Worm (Caenorhabditis elegans) whole organism, late embryonic: ENCODE results near the gene let-2.

Experiments used
- C38D4.7 ChIP-seq: fragments of 200-800 bp; sonication (Bioruptor generic); optimal IDR thresholded peaks from 2 replicates; lab custom pipeline; 2018; ENCODE audit warnings: mild to moderate bottlenecking, missing genetic modification characterization, moderate library complexity, missing compliant biosample characterization
- ahr-1 ChIP-seq: sonication (generic microtip); optimal IDR thresholded peaks from 2 replicates; lab custom pipeline; 2016; ENCODE audit warnings: missing genetic modification characterization, missing compliant biosample characterization
- ceh-18 ChIP-seq: sonication (generic microtip); optimal IDR thresholded peaks from 2 replicates; lab custom pipeline; 2016; ENCODE audit warnings: missing genetic modification characterization, missing compliant biosample characterization
- ceh-2 ChIP-seq: sonication (generic microtip); optimal IDR thresholded peaks from 2 replicates; lab custom pipeline; 2016; ENCODE audit warnings: missing genotype, missing genetic modification characterization, missing compliant biosample characterization
- ceh-24 ChIP-seq: sonication (generic microtip); optimal IDR thresholded peaks from 2 replicates; lab custom pipeline; 2016; ENCODE audit warnings: mild to moderate bottlenecking, missing genetic modification characterization, missing compliant biosample characterization
- ceh-34 ChIP-seq: sonication (generic microtip); optimal IDR thresholded peaks from 2 replicates; lab custom pipeline; 2016; ENCODE audit warnings: mild to moderate bottlenecking, missing genetic modification characterization, missing compliant biosample characterization
- ceh-9 ChIP-seq: sonication (generic microtip); optimal IDR thresholded peaks from 2 replicates; lab custom pipeline; 2016; ENCODE audit warnings: mild to moderate bottlenecking, missing genetic modification characterization, inconsistent platforms, missing compliant biosample characterization
- dmd-4 ChIP-seq: sonication (generic microtip); optimal IDR thresholded peaks from 2 replicates; lab custom pipeline; 2016; ENCODE audit warnings: borderline replicate concordance, missing genetic modification characterization, missing compliant biosample characterization
- elt-4 ChIP-seq: sonication (generic microtip); optimal IDR thresholded peaks from 2 replicates; lab custom pipeline; 2016; ENCODE audit warnings: missing genetic modification characterization, missing compliant biosample characterization
- fkh-10 ChIP-seq: fragments of 150-350 bp; optimal IDR thresholded peaks from 2 replicates; lab custom pipeline; 2014; ENCODE audit warnings: missing biosample characterization, missing genetic modification reagents, missing genetic modification characterization
- hlh-15 ChIP-seq: sonication (generic microtip); optimal IDR thresholded peaks from 2 replicates; lab custom pipeline; 2016; ENCODE audit warnings: missing genetic modification characterization, missing compliant biosample characterization
- hlh-6 ChIP-seq: sonication (generic microtip); optimal IDR thresholded peaks from 2 replicates; lab custom pipeline; 2016; ENCODE audit warnings: missing genotype, missing genetic modification characterization, missing compliant biosample characterization
- hlh-8 ChIP-seq: sonication (generic microtip); optimal IDR thresholded peaks from 2 replicates; lab custom pipeline; 2016; ENCODE audit warnings: missing genotype, missing genetic modification characterization, missing compliant biosample characterization
- mec-3 ChIP-seq: sonication (generic microtip); optimal IDR thresholded peaks from 2 replicates; lab custom pipeline; 2016; ENCODE audit warnings: borderline replicate concordance, missing genetic modification characterization, missing compliant biosample characterization
- nfya-1 ChIP-seq: sonication (generic microtip); optimal IDR thresholded peaks from 2 replicates; lab custom pipeline; 2017; ENCODE audit warnings: missing genetic modification characterization, mild to moderate bottlenecking, missing compliant biosample characterization, antibody characterized with exemption, moderate library complexity
- nhr-232 ChIP-seq: sonication (generic microtip); optimal IDR thresholded peaks from 2 replicates; lab custom pipeline; 2016; ENCODE audit warnings: missing genetic modification characterization, missing compliant biosample characterization
- npax-4 ChIP-seq: sonication (generic microtip); optimal IDR thresholded peaks from 2 replicates; lab custom pipeline; 2016; ENCODE audit warnings: missing genetic modification characterization, missing compliant biosample characterization
- odd-2 ChIP-seq: sonication (generic microtip); optimal IDR thresholded peaks from 2 replicates; lab custom pipeline; 2017; ENCODE audit warnings: antibody characterized with exemption, mild to moderate bottlenecking, missing genetic modification characterization, missing compliant biosample characterization
- pat-9 ChIP-seq: fragments of 200-800 bp; sonication (Bioruptor generic); optimal IDR thresholded peaks from 2 replicates; lab custom pipeline; 2018; ENCODE audit warnings: mild to moderate bottlenecking, missing genetic modification characterization, moderate library complexity, missing compliant biosample characterization
- pha-2 ChIP-seq: sonication (generic microtip); optimal IDR thresholded peaks from 2 replicates; lab custom pipeline; 2017; ENCODE audit warnings: mild to moderate bottlenecking, missing genetic modification characterization, missing compliant biosample characterization
- pqm-1 ChIP-seq: sonication (generic microtip); optimal IDR thresholded peaks from 2 replicates; lab custom pipeline; 2016; ENCODE audit warnings: missing genetic modification characterization, missing compliant biosample characterization
- sdc-2 ChIP-seq: sonication (generic microtip); optimal IDR thresholded peaks from 2 replicates; lab custom pipeline; 2016; ENCODE audit warnings: missing genotype, missing genetic modification characterization, missing compliant biosample characterization
- sox-2 ChIP-seq: fragments of 200-800 bp; sonication (Bioruptor generic); IDR thresholded peaks from 2 replicates; pipeline ENCODE4 v1.3.6; 2022; ENCODE audit warnings: missing genetic modification reagents, missing genetic modification characterization, missing compliant biosample characterization
- sox-4 ChIP-seq: sonication (generic microtip); optimal IDR thresholded peaks from 2 replicates; lab custom pipeline; 2017; ENCODE audit warnings: mild to moderate bottlenecking, missing genetic modification characterization, inconsistent platforms, missing compliant biosample characterization
- syd-9 ChIP-seq: sonication (generic microtip); optimal IDR thresholded peaks from 2 replicates; lab custom pipeline; 2016; ENCODE audit warnings: mild to moderate bottlenecking, missing genetic modification characterization, moderate library complexity, missing compliant biosample characterization
- tbx-2 ChIP-seq: sonication (generic microtip); optimal IDR thresholded peaks from 2 replicates; lab custom pipeline; 2016; ENCODE audit warnings: missing genetic modification characterization, missing compliant biosample characterization
- ttx-3 ChIP-seq: sonication (generic microtip); optimal IDR thresholded peaks from 2 replicates; lab custom pipeline; 2016; ENCODE audit warnings: missing genetic modification reagents, missing genetic modification characterization, missing compliant biosample characterization
- unc-42 ChIP-seq: sonication (generic microtip); optimal IDR thresholded peaks from 2 replicates; lab custom pipeline; 2016; ENCODE audit warnings: missing genotype, missing genetic modification characterization, missing compliant biosample characterization
- unc-86 ChIP-seq: sonication (generic microtip); optimal IDR thresholded peaks from 2 replicates; lab custom pipeline; 2016; ENCODE audit warnings: missing genetic modification characterization, missing compliant biosample characterization
- zip-5 ChIP-seq: sonication (generic microtip); optimal IDR thresholded peaks from 2 replicates; lab custom pipeline; 2016; ENCODE audit warnings: missing genetic modification characterization, missing compliant biosample characterization
- ztf-16 ChIP-seq: sonication (generic microtip); optimal IDR thresholded peaks from 2 replicates; lab custom pipeline; 2017; ENCODE audit warnings: missing genetic modification characterization, missing compliant biosample characterization

let-2 gene

ce11 chrX:16369454-16369853 lies 19.7 kb downstream of the let-2 start:
- TF ChIP-seq ceh-9 (tag; lab: Kevin White, UChicago) (no peak), fkh-10 (GFP tag; lab: Kevin White, UChicago) (peak; percentile 78)
- TF ChIP-seq, all 69 proteins: peak for 1

ce11 chrX:16368969-16369368 lies 20.2 kb downstream of the let-2 start:
- TF ChIP-seq fkh-10 (GFP tag; lab: Kevin White, UChicago): peak; percentile 92
- no peak for TF ChIP-seq elt-4 (tag; lab: Kevin White, UChicago)

DNA sequence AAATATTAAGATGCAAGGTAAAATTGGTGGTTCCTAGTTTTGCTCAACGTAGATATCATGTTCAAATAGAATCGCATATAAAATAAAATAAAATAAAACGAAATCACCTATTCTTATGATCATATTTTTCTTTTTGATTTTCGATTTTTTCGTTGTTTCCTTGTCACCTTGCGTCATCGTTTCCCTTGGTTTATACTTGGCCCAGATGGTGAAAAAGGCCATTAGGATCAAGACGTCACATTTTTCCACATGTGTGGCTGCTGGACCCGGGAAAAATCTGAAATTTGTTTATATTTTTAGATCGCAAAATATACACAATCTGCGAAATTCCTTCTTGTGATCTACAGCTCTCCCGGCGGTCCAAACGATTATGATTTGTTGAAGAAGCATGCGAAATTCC lies 22.1 kb downstream of the let-2 start, which contains the start of gene ace-1:
ace-1 (plus strand) TSS at position 301 of the 400 bp plus-strand sequence.
- TF ChIP-seq ceh-24 (tag; lab: Kevin White, UChicago) (no peak), syd-9 (no peak), hlh-6 (tag; lab: Kevin White, UChicago) (no peak), hlh-8 (peak; percentile 0)
- TF ChIP-seq, all 69 proteins: peak for 1

- TF ChIP-seq mec-3 (tag; lab: Kevin White, UChicago) (no peak), fkh-10 (GFP tag; lab: Kevin White, UChicago) (peak; percentile 50)
Measured at ce11 chrX:16366508-16366907, 22.6 kb downstream of the let-2 start.

DNA sequence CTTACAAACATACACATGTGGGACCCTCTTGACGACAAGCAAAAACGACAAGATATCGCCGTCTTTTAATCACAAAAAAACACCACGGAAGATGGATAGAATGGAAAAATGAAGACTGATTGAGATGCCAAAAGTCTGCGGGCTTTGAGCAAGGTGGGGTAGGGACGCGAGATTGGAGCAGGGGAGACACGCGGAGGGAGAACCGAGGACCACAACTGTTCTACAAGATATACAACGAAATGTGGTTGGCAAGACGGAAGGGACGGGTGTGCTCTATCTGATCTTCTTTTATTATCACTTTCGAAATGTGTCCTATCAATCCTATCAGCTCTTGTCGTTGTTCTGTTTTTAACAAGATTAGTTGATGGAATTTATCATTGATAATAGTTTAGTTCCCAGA lies 25.5 kb downstream of the let-2 start:
- TF ChIP-seq zip-5 (tag; lab: Kevin White, UChicago): no peak
- peak; percentile 4 for TF ChIP-seq sdc-2 (tag; lab: Kevin White, UChicago)
- TF ChIP-seq nhr-232 (tag; lab: Kevin White, UChicago): no peak
- TF ChIP-seq fkh-10 (GFP tag; lab: Kevin White, UChicago): peak; percentile 41

DNA sequence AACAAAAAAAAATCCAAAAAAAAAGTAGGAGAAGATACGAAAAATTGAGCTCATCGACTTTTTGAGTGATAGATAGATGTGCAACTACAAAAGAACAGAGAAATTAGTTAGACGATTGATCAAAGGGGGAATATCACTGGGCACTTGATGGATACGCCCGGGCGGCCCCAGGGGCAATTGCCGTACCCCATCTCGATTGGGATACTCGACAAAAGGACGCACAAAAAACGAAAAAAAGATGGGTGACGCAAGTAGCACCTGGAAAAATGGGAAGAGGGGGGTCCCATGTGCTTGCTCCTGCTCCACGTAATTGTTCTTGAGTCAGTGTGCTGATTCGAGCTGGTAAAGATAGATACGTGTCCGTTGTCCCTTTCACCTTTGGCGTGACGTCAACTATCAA lies 28.1 kb downstream of the let-2 start:
- TF ChIP-seq fkh-10 (GFP tag; lab: Kevin White, UChicago) (peak; percentile 1), nfya-1 (no peak)

DNA sequence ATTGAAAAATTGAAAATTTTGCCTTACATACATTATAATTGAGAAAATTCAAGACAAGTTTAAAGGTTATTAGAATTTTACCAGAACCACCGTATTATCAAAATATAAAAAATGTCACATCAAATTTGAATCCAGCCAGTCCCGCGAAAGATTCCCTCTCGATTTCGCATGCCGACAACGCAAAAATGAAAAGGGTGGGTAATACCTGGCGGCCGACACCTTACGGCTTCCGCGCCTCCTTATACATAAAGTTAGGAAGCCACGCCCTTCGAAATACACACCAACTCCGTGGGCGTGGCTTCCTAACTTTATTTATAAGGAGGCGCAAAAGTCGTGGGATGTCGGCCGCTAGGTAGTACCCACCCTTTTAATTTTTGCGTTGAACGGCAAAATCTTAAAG lies 31.6 kb downstream of the let-2 start:
- TF ChIP-seq hlh-15 (tag; lab: Kevin White, UChicago) (no peak), npax-4 (no peak), dmd-4 (no peak), ceh-24 (tag; lab: Kevin White, UChicago) (no peak), hlh-6 (tag; lab: Kevin White, UChicago) (no peak), nfya-1 (no peak), odd-2 (no peak), tbx-2 (tag; lab: Kevin White, UChicago) (no peak), ceh-34 (tag; lab: Kevin White, UChicago) (no peak), ttx-3 (tag; lab: Kevin White, UChicago) (no peak), ceh-18 (tag; lab: Kevin White, UChicago) (no peak)

DNA sequence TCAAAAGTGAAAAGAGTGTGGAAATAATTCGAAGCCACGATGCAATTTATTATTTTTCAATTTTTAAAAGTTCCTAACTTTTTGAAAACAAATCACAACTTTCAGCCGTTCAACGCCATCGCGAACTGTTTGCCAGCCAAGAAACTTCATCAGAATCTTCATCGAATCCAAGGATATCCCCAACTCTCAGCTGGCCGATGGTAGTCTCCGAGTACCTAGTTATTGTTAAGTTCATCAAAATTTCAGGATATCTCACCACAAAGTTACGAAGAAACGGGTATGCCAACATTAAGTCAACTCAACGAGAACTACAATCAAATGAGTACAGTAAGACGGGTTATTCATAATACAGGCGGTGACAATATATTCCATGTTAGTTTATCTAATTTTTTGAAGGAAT lies 32.8 kb downstream of the let-2 start:
- TF ChIP-seq pqm-1 (tag; lab: Kevin White, UChicago) (no peak), ztf-16 (tag; lab: Kevin White, UChicago) (no peak), unc-42 (tag; lab: Kevin White, UChicago) (no peak), ceh-2 (no peak), pha-2 (tag; lab: Kevin White, UChicago) (no peak), unc-86 (tag; lab: Kevin White, UChicago) (no peak), pat-9 (no peak), sox-2 (no peak), C38D4.7 (GFP tag; lab: Kevin White, UChicago) (no peak), ahr-1 (tag; lab: Kevin White, UChicago) (no peak), sox-4 (tag; lab: Kevin White, UChicago) (no peak)
